Fruit fly (Drosophila melanogaster) whole organism, pupa: Measurements from ENCODE around the gene esg.

ENCODE experiments used
- CG10348 ChIP-seq: fragments of 200-800 bp; sonication (Bioruptor generic); IDR thresholded peaks from 2 replicates; pipeline ENCODE4 v1.3.6; 2022; ENCODE audit warnings: missing biosample characterization, missing genetic modification characterization
- CG8159 ChIP-seq: fragments of 200-800 bp; sonication (Bioruptor generic); optimal IDR thresholded peaks from 3 replicates; lab custom pipeline; 2018; ENCODE audit warnings: missing biosample characterization, mild to moderate bottlenecking, missing genetic modification characterization, moderate library complexity
- Ets98B ChIP-seq: fragments of 200-800 bp; sonication (Bioruptor generic); IDR thresholded peaks from 2 replicates; pipeline ENCODE4 v1.3.6; 2022; ENCODE audit warnings: missing biosample characterization, missing genetic modification characterization
- Pif1A ChIP-seq: fragments of 200-800 bp; sonication (Bioruptor generic); optimal IDR thresholded peaks from 3 replicates; lab custom pipeline; 2016; ENCODE audit warnings: missing biosample characterization, missing genetic modification characterization
- rn ChIP-seq: fragments of 200-800 bp; sonication (Bioruptor generic); IDR thresholded peaks from 2 replicates; pipeline ENCODE4 v1.3.6; 2022; ENCODE audit warnings: missing biosample characterization, missing genetic modification characterization

dm6 chr2L:15306802-15307201 lies 26.9 kb upstream of the esg start:
- no peak for TF ChIP-seq CG8159
- TF ChIP-seq Ets98B (GFP tag; lab: Robert Waterston, UW), result no peak
- TF ChIP-seq rn (GFP tag; lab: Robert Waterston, UW), result no peak
- TF ChIP-seq CG10348, result no peak
- TF ChIP-seq Pif1A (GFP tag; lab: Kevin White, UChicago), result no peak
